Worm (Caenorhabditis elegans) whole organism, L4 larva: ENCODE data around the gene atf-6.

ENCODE experiments used
- egl-27 ChIP-seq: sonication (generic microtip); optimal IDR thresholded peaks from 3 replicates; lab custom pipeline; 2017; ENCODE audit warnings: missing biosample characterization, missing genetic modification reagents, missing genetic modification characterization
- mdl-1 ChIP-seq, 2 experiments: fragments of 150-350 bp in 1 of 2; sonication (generic microtip) in 1 of 2; optimal IDR thresholded peaks; 2 replicates each; lab custom pipeline; 2014 to 2017; ENCODE audit warnings: missing biosample characterization in 2 of 2, missing genetic modification characterization in 2 of 2
- nhr-77 ChIP-seq: fragments of 150-350 bp; optimal IDR thresholded peaks from 2 replicates; lab custom pipeline; 2014; ENCODE audit warnings: missing biosample characterization, missing genetic modification characterization
- snpc-4 ChIP-seq: fragments of 150-350 bp; optimal IDR thresholded peaks from 2 replicates; lab custom pipeline; 2014; ENCODE audit warnings: missing biosample characterization, missing genetic modification characterization

DNA sequence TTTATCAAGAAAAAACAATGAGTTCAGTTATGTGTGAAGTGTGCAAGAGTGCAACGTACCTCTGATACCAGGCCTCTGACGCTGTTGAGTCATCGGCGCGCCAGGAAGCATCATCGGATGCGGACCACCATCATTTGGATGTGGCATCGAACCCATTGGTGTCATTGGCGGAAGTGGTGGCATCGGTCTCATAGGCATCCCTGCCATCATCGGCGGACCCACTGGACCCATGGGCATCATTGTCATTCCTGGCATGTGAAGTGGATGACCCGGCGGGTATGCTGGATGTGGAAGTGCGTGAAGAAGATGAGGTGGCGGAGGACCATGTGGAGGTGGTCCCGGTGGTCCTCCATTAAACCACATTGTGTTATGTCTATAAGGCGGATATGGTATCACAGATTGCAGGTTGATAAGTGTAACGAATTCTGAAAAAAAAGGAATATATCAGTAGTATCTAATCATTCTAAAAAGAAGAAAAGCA, 44.7 kb downstream of the atf-6 start, which contains the start of gene scd-1:
- TF ChIP-seq nhr-77, result no peak
- no peak for TF ChIP-seq egl-27 (tag; lab: Kevin White, UChicago)
- no peak for TF ChIP-seq mdl-1 (tag; optimal IDR thresholded peaks at IDR 0.05; lab: Kevin White, UChicago)
- no peak for TF ChIP-seq snpc-4 (tag; lab: Kevin White, UChicago)
